Worm (Caenorhabditis elegans): ENCODE measurements around the gene C31H1.5.

- no peak for TF ChIP-seq lin-15B (tag; optimal IDR thresholded peaks at IDR 0.05)
- TF ChIP-seq sea-2 (GFP tag; optimal IDR thresholded peaks at IDR 0.05), result no peak
- no peak for TF ChIP-seq nhr-11 (tag; optimal IDR thresholded peaks at IDR 0.05)
- no peak for TF ChIP-seq fkh-2 (tag; optimal IDR thresholded peaks at IDR 0.05)
- TF ChIP-seq ama-1 (optimal IDR thresholded peaks at IDR 0.05), result no peak
- no peak for TF ChIP-seq daf-12 (tag; optimal IDR thresholded peaks at IDR 0.05)
- TF ChIP-seq ceh-28 (tag; optimal IDR thresholded peaks at IDR 0.05), result no peak
- no peak for TF ChIP-seq unc-62 (GFP tag; optimal IDR thresholded peaks at IDR 0.05)
- no peak for TF ChIP-seq snpc-4 (tag; optimal IDR thresholded peaks at IDR 0.05)
- no peak for TF ChIP-seq ztf-11 (tag; optimal IDR thresholded peaks at IDR 0.05)
- TF ChIP-seq nhr-25 (tag; optimal IDR thresholded peaks at IDR 0.05), result no peak
- TF ChIP-seq elt-3 (tag; optimal IDR thresholded peaks at IDR 0.05), result no peak
- no peak for TF ChIP-seq nhr-28 (tag; optimal IDR thresholded peaks at IDR 0.05)
- TF ChIP-seq jun-1 (tag; optimal IDR thresholded peaks at IDR 0.05), result no peak
Observed at ce11 chrIV:5799577-5799976, 3.0 kb upstream of the C31H1.5 start.
